Fruit fly (Drosophila melanogaster): ENCODE results near the gene Sec71.

DNA sequence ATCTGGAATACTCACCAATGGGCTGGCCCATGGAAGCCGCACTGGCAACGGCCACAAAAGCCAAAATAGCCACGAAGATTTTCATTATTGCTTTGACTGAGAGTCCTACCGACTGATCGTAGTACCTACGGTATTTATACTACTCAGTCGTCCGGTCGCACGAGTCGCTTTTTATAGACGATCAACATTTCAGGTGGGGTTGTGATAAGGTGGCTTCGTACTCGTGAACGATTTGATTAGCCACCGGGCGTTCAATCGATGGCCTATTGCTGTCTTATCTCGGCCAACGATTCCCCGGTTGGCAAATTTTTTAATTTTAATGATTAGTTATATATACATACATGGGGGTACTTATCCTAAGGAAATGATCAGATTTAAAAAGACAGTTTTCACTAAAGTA is 51.9 kb downstream of the Sec71 start, which contains the start of gene CG8997:
- TF ChIP-seq CG8924 (tag; optimal IDR thresholded peaks at IDR 0.05), result no peak
- TF ChIP-seq CG8765 (GFP tag; IDR thresholded peaks at IDR 0.05), result no peak
- TF ChIP-seq CG7839 (tag; optimal IDR thresholded peaks at IDR 0.05), result no peak
- TF ChIP-seq Ssrp (tag; optimal IDR thresholded peaks at IDR 0.05), result no peak
- TF ChIP-seq CG8478 (optimal IDR thresholded peaks at IDR 0.05), result no peak
- TF ChIP-seq CrebB (tag; optimal IDR thresholded peaks at IDR 0.05), result no peak
- TF ChIP-seq CG14014 (GFP tag; IDR thresholded peaks at IDR 0.05), result no peak
- no peak for TF ChIP-seq CG10366 (GFP tag; IDR thresholded peaks at IDR 0.05)
- no peak for TF ChIP-seq CG34224 (GFP tag; IDR thresholded peaks at IDR 0.05; ENCODE audit: partially characterized antibody)
- no peak for TF ChIP-seq HmgZ (tag; optimal IDR thresholded peaks at IDR 0.05)

All from whole organism, embryonic.